Worm (Caenorhabditis elegans): ENCODE measurements around the gene ZC443.1.

- TF ChIP-seq W03F9.2 (tag; optimal IDR thresholded peaks at IDR 0.05) (no peak), him-1 (tag; optimal IDR thresholded peaks at IDR 0.05) (no peak), dao-5 (tag; optimal IDR thresholded peaks at IDR 0.05) (no peak)
Measured at ce11 chrV:12773852-12774251, 36.0 kb downstream of the ZC443.1 start.
